Fruit fly (Drosophila melanogaster) Kc167 (cell line): ENCODE measurements around the gene dy.

Experiments used
- Myc ChIP-seq: fragments of >200 bp; optimal IDR thresholded peaks from 2 replicates; lab custom pipeline; 2017; ENCODE audit warnings: missing external identifiers
- Sin3A ChIP-seq: fragments of >200 bp; optimal IDR thresholded peaks from 2 replicates; lab custom pipeline; 2018; ENCODE audit warnings: missing external identifiers
- h ChIP-seq: fragments of >200 bp; optimal IDR thresholded peaks from 3 replicates; lab custom pipeline; 2018; ENCODE audit warnings: missing external identifiers
- insv ChIP-seq: fragments of >200 bp; optimal IDR thresholded peaks from 3 replicates; lab custom pipeline; 2018; ENCODE audit warnings: missing external identifiers
- psq ChIP-seq: fragments of >200 bp; optimal IDR thresholded peaks from 2 replicates; lab custom pipeline; 2017; ENCODE audit warnings: missing external identifiers
- ttk ChIP-seq: sonication (Bioruptor generic); optimal IDR thresholded peaks from 2 replicates; lab custom pipeline; 2017; ENCODE audit warnings: missing external identifiers

dy gene

DNA sequence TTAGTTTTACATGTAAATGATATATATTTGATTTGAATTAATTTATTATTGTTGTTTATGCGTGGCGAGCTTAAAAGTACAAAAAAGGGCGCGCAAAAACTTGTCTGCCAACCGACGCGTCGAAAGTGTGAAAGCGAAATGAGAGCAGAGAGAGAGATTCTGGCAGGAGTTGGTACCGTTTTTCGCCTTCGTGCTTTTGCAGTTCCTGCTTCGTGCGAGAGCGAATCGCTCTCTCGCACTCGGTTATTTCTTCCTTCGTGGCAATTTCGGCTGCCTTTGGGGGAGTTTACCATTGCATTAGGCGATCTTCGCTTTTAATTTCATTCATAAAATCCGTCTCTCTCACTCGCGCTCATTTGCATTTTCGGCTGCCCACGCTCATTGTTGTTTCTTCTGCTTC lies 49.6 kb downstream of the dy start, which contains the start of gene inaF-D:
inaF-D (minus strand) TSS at position 101 of the 400 bp plus-strand sequence.
- TF ChIP-seq ttk (lab: Kevin White, UChicago) = no peak
- TF ChIP-seq h (lab: Kevin White, UChicago) = no peak

DNA sequence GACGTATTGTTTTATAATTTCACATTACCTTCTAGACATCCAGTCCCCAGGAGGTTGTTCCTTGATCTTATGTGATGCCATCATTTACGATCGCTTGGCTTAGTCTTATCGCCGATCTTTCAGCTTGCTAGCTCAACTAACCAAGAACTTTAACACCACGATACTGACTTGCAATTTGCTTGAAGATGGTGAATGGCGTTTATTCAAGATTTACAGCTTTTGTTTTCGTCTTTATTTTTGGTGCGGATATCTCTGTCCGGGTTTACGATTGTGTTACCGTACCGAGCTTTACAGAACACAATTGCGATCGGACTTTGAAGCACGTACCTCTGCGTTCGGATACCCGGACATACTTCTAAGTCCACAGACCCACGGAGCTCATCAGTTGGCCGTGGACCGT lies 54.6 kb downstream of the dy start, which contains the start of gene CG15221:
CG15221 (plus strand) TSS at position 301 of the 400 bp plus-strand sequence.
- TF ChIP-seq psq (no peak), Myc (lab: Kevin White, UChicago) (no peak), ttk (lab: Kevin White, UChicago) (no peak), h (lab: Kevin White, UChicago) (no peak), insv (no peak), Sin3A (no peak)

DNA sequence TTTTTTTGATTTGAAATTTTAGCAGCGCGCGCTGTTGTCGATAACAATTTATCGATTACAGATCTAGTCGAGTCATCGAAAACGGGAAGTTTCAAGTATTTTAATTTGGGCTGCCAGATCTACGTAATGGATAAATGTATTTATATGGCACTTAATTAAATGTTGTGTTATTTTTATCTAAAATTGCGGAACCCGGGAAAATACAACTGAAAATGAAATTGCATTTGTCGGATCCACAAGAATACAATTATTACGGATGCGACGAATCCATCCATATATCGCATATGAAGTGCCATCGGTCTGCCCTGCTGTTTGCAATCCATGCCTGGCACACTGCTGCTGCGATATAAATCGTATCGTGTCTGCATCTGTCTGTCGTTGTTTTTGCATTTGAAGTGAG lies 58.4 kb downstream of the dy start, which contains the start of gene Tango10:
Tango10 (plus strand) TSS at position 108 of the 400 bp plus-strand sequence.
- no peak for TF ChIP-seq psq
- TF ChIP-seq ttk (lab: Kevin White, UChicago) = no peak
- TF ChIP-seq insv = no peak
- TF ChIP-seq Sin3A = no peak
- no peak for TF ChIP-seq Myc (lab: Kevin White, UChicago)
- no peak for TF ChIP-seq h (lab: Kevin White, UChicago)
